Worm (Caenorhabditis elegans): ENCODE data around the gene Y58A7A.5.

Gene Y58A7A.5

ce11 chrV:5086919-5087404 lies at the start of gene Y58A7A.5:
Gene Y58A7A.5, minus strand, starts transcription at chrV:5086969.
- TF ChIP-seq snpc-4 (tag; optimal IDR thresholded peaks at IDR 0.05) (no peak), hlh-1 (tag; optimal IDR thresholded peaks at IDR 0.05) (no peak), zip-8 (tag; optimal IDR thresholded peaks at IDR 0.05) (peak; percentile 15)

- no peak for TF ChIP-seq drap-1 (GFP tag; optimal IDR thresholded peaks at IDR 0.05)
- TF ChIP-seq unc-120 (tag; optimal IDR thresholded peaks at IDR 0.05; ENCODE audit: poor library complexity, severe bottlenecking): no peak
- no peak for TF ChIP-seq ceh-43 (GFP tag; optimal IDR thresholded peaks at IDR 0.05)
- TF ChIP-seq nhr-2 (tag; optimal IDR thresholded peaks at IDR 0.05): no peak
- TF ChIP-seq mab-5 (tag; optimal IDR thresholded peaks at IDR 0.05): no peak
- TF ChIP-seq nhr-76 (tag; optimal IDR thresholded peaks at IDR 0.05): no peak
- TF ChIP-seq flh-1 (GFP tag; optimal IDR thresholded peaks at IDR 0.05): no peak
- TF ChIP-seq elt-1 (tag; optimal IDR thresholded peaks at IDR 0.05; ENCODE audit: borderline replicate concordance, insufficient read depth): no peak
- no peak for TF ChIP-seq ceh-39 (tag; optimal IDR thresholded peaks at IDR 0.05)
- no peak for TF ChIP-seq pha-4 (tag; optimal IDR thresholded peaks at IDR 0.05)
Observed at ce11 chrV:5132441-5132840, 45.7 kb upstream of the Y58A7A.5 start, which contains the start of gene F14F9.4. Gene F14F9.4, plus strand, starts transcription at chrV:5132741.

ce11 chrV:5131380-5131779 lies 44.6 kb upstream of the Y58A7A.5 start:
- TF ChIP-seq blmp-1 (tag; optimal IDR thresholded peaks at IDR 0.05) (no peak), ceh-83 (GFP tag; optimal IDR thresholded peaks at IDR 0.05) (no peak), ztf-11 (tag; optimal IDR thresholded peaks at IDR 0.05) (no peak), zip-8 (tag; optimal IDR thresholded peaks at IDR 0.05) (no peak), hlh-1 (tag; optimal IDR thresholded peaks at IDR 0.05) (no peak), drap-1 (GFP tag; optimal IDR thresholded peaks at IDR 0.05) (no peak), ces-1 (GFP tag; optimal IDR thresholded peaks at IDR 0.05) (no peak), elt-3 (tag; optimal IDR thresholded peaks at IDR 0.05) (no peak), nhr-28 (tag; optimal IDR thresholded peaks at IDR 0.05) (no peak), ham-2 (GFP tag; optimal IDR thresholded peaks at IDR 0.05) (no peak), nhr-2 (tag; optimal IDR thresholded peaks at IDR 0.05) (no peak), snpc-4 (tag; optimal IDR thresholded peaks at IDR 0.05) (no peak), ceh-43 (GFP tag; optimal IDR thresholded peaks at IDR 0.05) (no peak), unc-120 (tag; optimal IDR thresholded peaks at IDR 0.05; ENCODE audit: poor library complexity, severe bottlenecking) (no peak), mab-5 (tag; optimal IDR thresholded peaks at IDR 0.05) (no peak), nhr-237 (tag; optimal IDR thresholded peaks at IDR 0.05) (no peak), sptf-1 (tag; optimal IDR thresholded peaks at IDR 0.05) (no peak), flh-1 (GFP tag; optimal IDR thresholded peaks at IDR 0.05) (no peak), bed-3 (GFP tag; optimal IDR thresholded peaks at IDR 0.05) (no peak), nhr-76 (tag; optimal IDR thresholded peaks at IDR 0.05) (no peak)

ce11 chrV:5130018-5130417 lies 43.2 kb upstream of the Y58A7A.5 start, which contains the start of gene F14F9.8:
Gene F14F9.8, plus strand, starts transcription at chrV:5130318.
- no peak for TF ChIP-seq lsy-2 (tag; optimal IDR thresholded peaks at IDR 0.05)
- no peak for TF ChIP-seq sem-2 (GFP tag; optimal IDR thresholded peaks at IDR 0.05)
- no peak for TF ChIP-seq ham-2 (GFP tag; optimal IDR thresholded peaks at IDR 0.05)
- no peak for TF ChIP-seq nhr-76 (tag; optimal IDR thresholded peaks at IDR 0.05)
- no peak for TF ChIP-seq lin-13 (tag; optimal IDR thresholded peaks at IDR 0.05)
- TF ChIP-seq pha-4 (tag; optimal IDR thresholded peaks at IDR 0.05): no peak
- TF ChIP-seq ztf-11 (tag; optimal IDR thresholded peaks at IDR 0.05): no peak
- TF ChIP-seq nhr-237 (tag; optimal IDR thresholded peaks at IDR 0.05): no peak
- no peak for TF ChIP-seq zip-8 (tag; optimal IDR thresholded peaks at IDR 0.05)
- TF ChIP-seq nhr-2 (tag; optimal IDR thresholded peaks at IDR 0.05): no peak
- no peak for TF ChIP-seq sptf-1 (tag; optimal IDR thresholded peaks at IDR 0.05)
- no peak for TF ChIP-seq M03D4.4 (tag; optimal IDR thresholded peaks at IDR 0.05)
- TF ChIP-seq mab-5 (tag; optimal IDR thresholded peaks at IDR 0.05): no peak
- TF ChIP-seq ceh-43 (GFP tag; optimal IDR thresholded peaks at IDR 0.05): no peak
- TF ChIP-seq lin-32 (GFP tag; optimal IDR thresholded peaks at IDR 0.05): no peak
- no peak for TF ChIP-seq mls-2 (tag; optimal IDR thresholded peaks at IDR 0.05)

ce11 chrV:5126793-5127192 lies 40.0 kb upstream of the Y58A7A.5 start, which contains the start of gene F14F9.5:
Gene F14F9.5, plus strand, starts transcription at chrV:5127093.
- TF ChIP-seq ceh-39 (tag; optimal IDR thresholded peaks at IDR 0.05) (no peak), lin-13 (tag; optimal IDR thresholded peaks at IDR 0.05) (no peak)

- TF ChIP-seq tbx-8 (GFP tag; optimal IDR thresholded peaks at IDR 0.05) (no peak), ceh-83 (GFP tag; optimal IDR thresholded peaks at IDR 0.05) (no peak), lin-13 (tag; optimal IDR thresholded peaks at IDR 0.05) (no peak), ces-1 (GFP tag; optimal IDR thresholded peaks at IDR 0.05) (no peak)
Observed at ce11 chrV:5119679-5120078, 32.9 kb upstream of the Y58A7A.5 start, which contains the start of gene sid-1. Gene sid-1, plus strand, starts transcription at chrV:5119970.

Data from whole organism, mixed stage, embryonic.